Fruit fly (Drosophila melanogaster): Measurements from ENCODE around the gene CG3609.

Gene CG3609

DNA sequence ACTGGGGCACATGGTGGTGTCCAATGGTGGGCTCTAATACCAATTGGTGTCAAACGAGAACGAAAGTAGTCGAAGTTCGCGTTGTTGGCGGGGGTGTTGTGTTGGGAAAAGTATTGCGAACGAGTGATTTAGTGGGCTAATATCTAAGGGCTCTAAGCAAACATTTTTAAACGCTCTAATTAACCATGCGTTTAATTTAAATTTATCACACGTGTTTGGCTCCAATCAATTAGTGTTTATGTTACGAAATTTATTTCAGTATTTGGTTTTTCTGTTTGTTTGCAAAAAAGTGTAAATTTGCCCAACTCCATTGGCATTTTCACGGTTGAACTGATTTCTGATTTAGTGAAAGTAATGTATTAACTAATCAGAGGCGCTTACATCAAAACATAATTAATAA is 45.5 kb upstream of the CG3609 start, which contains the start of gene CG34447:
TSS of gene CG34447 (minus strand) at position 101 of the 400 bp plus-strand sequence.
- TF ChIP-seq rgr (GFP tag; optimal IDR thresholded peaks at IDR 0.05), result no peak
- TF ChIP-seq CrebA (GFP tag; optimal IDR thresholded peaks at IDR 0.05; ENCODE audit: borderline replicate concordance), result no peak
- TF ChIP-seq dl (GFP tag; optimal IDR thresholded peaks at IDR 0.05; ENCODE audit: insufficient read depth in 1 of 2, partially characterized antibody in 2 of 2), result no peak
- TF ChIP-seq dsf (GFP tag; optimal IDR thresholded peaks at IDR 0.05; ENCODE audit: borderline replicate concordance), result no peak

DNA sequence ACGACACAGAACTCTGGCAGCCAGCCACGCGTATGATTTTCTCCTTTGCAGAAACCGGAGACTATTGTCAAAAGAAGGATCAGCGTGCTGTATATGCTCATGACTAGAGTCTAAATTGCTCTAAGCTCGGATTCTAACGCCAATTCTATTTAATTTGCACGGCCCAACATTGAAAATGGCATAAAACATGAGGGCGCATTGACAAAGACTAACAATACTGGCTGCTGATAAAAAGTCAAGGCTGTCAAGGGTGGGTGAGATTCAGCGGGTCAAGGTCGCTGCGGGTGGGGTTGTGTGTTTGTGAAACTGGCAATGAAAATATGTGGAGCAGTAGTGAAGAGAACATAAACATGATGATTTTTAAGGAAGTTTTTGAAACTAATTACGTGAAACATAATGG is 43.4 kb upstream of the CG3609 start, which contains the start of gene CG34448:
TSS of gene CG34448 (minus strand) at position 101 of the 400 bp plus-strand sequence.
- TF ChIP-seq CrebA (GFP tag; optimal IDR thresholded peaks at IDR 0.05; ENCODE audit: borderline replicate concordance), result no peak
- no peak for TF ChIP-seq Dfd (GFP tag; optimal IDR thresholded peaks at IDR 0.05)
- no peak for TF ChIP-seq brk (GFP tag; optimal IDR thresholded peaks at IDR 0.05)
- no peak for TF ChIP-seq fru (GFP tag; optimal IDR thresholded peaks at IDR 0.05)
- no peak for TF ChIP-seq h (GFP tag; optimal IDR thresholded peaks at IDR 0.05)
- no peak for TF ChIP-seq sage (GFP tag; optimal IDR thresholded peaks at IDR 0.05)
- no peak for TF ChIP-seq pan (optimal IDR thresholded peaks at IDR 0.05)
- no peak for TF ChIP-seq psq (GFP tag; optimal IDR thresholded peaks at IDR 0.05)
- TF ChIP-seq Hnf4 (GFP tag; optimal IDR thresholded peaks at IDR 0.05), result no peak
- no peak for TF ChIP-seq lola (GFP tag; optimal IDR thresholded peaks at IDR 0.05)

DNA sequence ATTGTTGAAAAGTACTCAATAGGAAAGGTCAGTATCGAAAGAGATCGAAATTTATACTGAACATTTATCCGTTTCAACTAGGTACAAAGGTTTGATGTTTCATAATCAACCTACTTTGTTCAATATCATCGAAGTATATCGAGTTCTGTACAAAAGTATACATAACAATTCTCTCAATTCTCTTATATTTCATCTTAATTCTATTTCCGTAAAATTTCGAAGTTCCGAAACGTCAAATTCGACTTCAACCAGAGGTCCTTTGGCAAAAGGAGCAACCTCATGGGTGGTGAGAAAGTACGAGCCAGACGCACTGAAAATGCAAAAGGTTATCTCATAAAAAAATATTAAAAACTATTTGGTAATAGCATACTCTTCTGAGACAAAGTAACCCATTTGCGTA is 42.2 kb upstream of the CG3609 start, which contains the start of gene CG31948:
TSS of gene CG31948 (minus strand) at position 101 of the 400 bp plus-strand sequence.
- TF ChIP-seq pan (optimal IDR thresholded peaks at IDR 0.05), result no peak
- TF ChIP-seq usp (GFP tag; optimal IDR thresholded peaks at IDR 0.05), result no peak
- no peak for TF ChIP-seq CrebA (GFP tag; optimal IDR thresholded peaks at IDR 0.05; ENCODE audit: borderline replicate concordance)
- no peak for TF ChIP-seq OdsH (GFP tag; optimal IDR thresholded peaks at IDR 0.05)
- TF ChIP-seq Sp1 (GFP tag; optimal IDR thresholded peaks at IDR 0.05), result no peak
- no peak for TF ChIP-seq dl (GFP tag; optimal IDR thresholded peaks at IDR 0.05; ENCODE audit: insufficient read depth in 1 of 2, partially characterized antibody in 2 of 2)
- no peak for TF ChIP-seq dsf (GFP tag; optimal IDR thresholded peaks at IDR 0.05; ENCODE audit: borderline replicate concordance)
- no peak for TF ChIP-seq foxo (GFP tag; optimal IDR thresholded peaks at IDR 0.05)
- no peak for TF ChIP-seq h (GFP tag; optimal IDR thresholded peaks at IDR 0.05)
- no peak for TF ChIP-seq Abd-B (GFP tag; optimal IDR thresholded peaks at IDR 0.05)
- no peak for TF ChIP-seq Hr78 (GFP tag; optimal IDR thresholded peaks at IDR 0.05)
- no peak for TF ChIP-seq psq (GFP tag; optimal IDR thresholded peaks at IDR 0.05)
- no peak for TF ChIP-seq lola (GFP tag; optimal IDR thresholded peaks at IDR 0.05)
- TF ChIP-seq br (GFP tag; optimal IDR thresholded peaks at IDR 0.05), result no peak
- TF ChIP-seq sage (GFP tag; optimal IDR thresholded peaks at IDR 0.05), result no peak

DNA sequence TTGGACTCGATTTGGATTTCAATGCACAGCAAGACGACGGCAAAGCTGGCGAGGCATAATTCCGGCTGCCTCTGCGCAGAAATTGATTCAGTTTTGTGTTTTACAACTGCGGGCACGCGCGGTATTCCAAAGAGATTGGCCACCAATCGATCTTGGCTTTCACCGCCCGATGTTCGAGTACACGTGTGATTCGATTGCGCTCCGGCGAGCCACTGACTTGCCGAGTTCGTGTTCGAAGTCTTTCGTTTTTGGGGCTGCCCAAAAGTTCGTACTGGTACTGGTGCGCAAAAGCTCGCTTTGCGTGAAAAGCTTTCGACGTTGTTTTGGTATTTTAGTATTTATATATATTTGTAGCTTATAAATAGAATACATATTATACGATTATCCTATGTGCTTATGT is 40.7 kb upstream of the CG3609 start, which contains the start of gene CG18641:
TSS of gene CG18641 (minus strand) at position 214 of the 400 bp plus-strand sequence.
- TF ChIP-seq woc (GFP tag; optimal IDR thresholded peaks at IDR 0.05), result no peak
- TF ChIP-seq psq (GFP tag; optimal IDR thresholded peaks at IDR 0.05), result no peak
- TF ChIP-seq HLH106 (tag; optimal IDR thresholded peaks at IDR 0.05), result no peak
- TF ChIP-seq fru (GFP tag; optimal IDR thresholded peaks at IDR 0.05), result no peak
- TF ChIP-seq Dfd (GFP tag; optimal IDR thresholded peaks at IDR 0.05), result no peak
- TF ChIP-seq N (GFP tag; optimal IDR thresholded peaks at IDR 0.05), result no peak
- TF ChIP-seq CG9705 (GFP tag; optimal IDR thresholded peaks at IDR 0.05), result no peak

DNA sequence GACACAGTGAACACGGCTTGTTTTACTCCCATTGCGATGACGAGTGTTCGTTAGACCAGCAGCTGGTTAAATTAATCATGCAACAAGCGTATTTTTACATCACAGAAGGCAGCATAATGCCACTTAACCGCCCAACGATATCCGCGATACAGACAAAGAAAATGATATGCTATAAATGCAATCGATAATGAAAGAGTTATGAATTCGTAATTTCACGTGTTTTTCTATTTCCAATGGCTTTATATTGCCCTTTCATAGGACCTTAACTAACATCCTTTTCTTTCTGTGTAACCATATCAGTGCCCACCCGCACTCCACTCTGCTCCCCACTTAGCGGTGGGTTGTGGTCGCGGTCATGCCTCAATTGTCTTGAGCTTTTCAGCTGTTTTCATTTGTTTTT is 38.7 kb upstream of the CG3609 start:
- TF ChIP-seq Dfd (GFP tag; optimal IDR thresholded peaks at IDR 0.05), result no peak
- no peak for TF ChIP-seq brk (GFP tag; optimal IDR thresholded peaks at IDR 0.05)
- TF ChIP-seq GATAd (GFP tag; optimal IDR thresholded peaks at IDR 0.05), result no peak
- TF ChIP-seq woc (GFP tag; optimal IDR thresholded peaks at IDR 0.05), result no peak
- no peak for TF ChIP-seq lola (GFP tag; optimal IDR thresholded peaks at IDR 0.05)
- no peak for TF ChIP-seq br (GFP tag; optimal IDR thresholded peaks at IDR 0.05)
- TF ChIP-seq Mio (GFP tag; optimal IDR thresholded peaks at IDR 0.05), result no peak
- no peak for TF ChIP-seq sv (GFP tag; optimal IDR thresholded peaks at IDR 0.05)
- TF ChIP-seq h (GFP tag; optimal IDR thresholded peaks at IDR 0.05), result no peak
- TF ChIP-seq jim (GFP tag; optimal IDR thresholded peaks at IDR 0.05), result no peak
- no peak for TF ChIP-seq fru (GFP tag; optimal IDR thresholded peaks at IDR 0.05)
- no peak for TF ChIP-seq pan (optimal IDR thresholded peaks at IDR 0.05)
- TF ChIP-seq Abd-B (GFP tag; optimal IDR thresholded peaks at IDR 0.05), result no peak
- no peak for TF ChIP-seq psq (GFP tag; optimal IDR thresholded peaks at IDR 0.05)

DNA sequence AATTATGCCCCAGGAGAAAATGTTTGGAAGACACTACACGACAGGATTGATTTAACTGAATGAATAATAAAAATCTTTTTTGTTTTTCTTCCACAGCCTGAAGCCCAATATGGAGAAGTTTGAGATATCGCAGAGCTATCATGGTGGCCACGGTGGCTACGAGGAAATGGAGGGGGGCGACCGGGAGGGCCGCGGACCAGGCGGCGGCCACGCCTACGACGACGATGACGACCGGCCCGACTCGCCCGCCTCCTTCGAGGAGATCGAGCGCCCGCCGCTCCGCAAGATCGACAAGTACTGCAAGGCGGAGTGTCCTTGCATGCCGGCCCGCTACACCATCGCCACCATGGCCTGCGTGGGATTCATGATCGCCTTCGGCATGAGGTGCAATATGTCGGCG is 30.2 kb upstream of the CG3609 start:
- TF ChIP-seq lola (GFP tag; optimal IDR thresholded peaks at IDR 0.05) (no peak), Dfd (GFP tag; optimal IDR thresholded peaks at IDR 0.05) (peak; percentile 98)
